Worm (Caenorhabditis elegans): ENCODE results near the gene Y59E9AL.8.

DNA sequence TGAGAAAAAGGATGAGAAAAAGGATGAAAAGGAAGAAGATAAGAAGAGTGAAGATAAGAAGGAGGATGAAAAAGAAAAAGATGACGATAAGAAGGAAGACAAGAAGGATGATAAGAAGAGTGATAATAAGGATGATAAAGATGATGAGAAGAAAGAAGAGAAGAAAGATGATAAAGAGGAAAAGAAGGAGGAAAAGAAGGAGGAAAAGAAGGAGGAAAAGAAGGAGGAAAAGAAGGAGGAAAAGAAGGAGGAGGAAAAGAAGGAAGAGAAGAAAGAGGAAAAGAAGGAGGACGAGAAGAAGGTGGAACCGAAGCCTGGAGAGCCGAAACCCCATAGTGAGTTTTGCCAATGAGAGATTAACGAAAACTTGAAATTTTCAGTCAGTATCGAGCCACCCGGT lies 49.2 kb upstream of the Y59E9AL.8 start:
- TF ChIP-seq pha-4 (tag; optimal IDR thresholded peaks at IDR 0.05) = no peak
- no peak for TF ChIP-seq hlh-8 (tag; optimal IDR thresholded peaks at IDR 0.05)
- TF ChIP-seq unc-55 (GFP tag; optimal IDR thresholded peaks at IDR 0.05) = no peak
- TF ChIP-seq ceh-18 (tag; optimal IDR thresholded peaks at IDR 0.05) = no peak
- no peak for TF ChIP-seq ceh-34 (tag; optimal IDR thresholded peaks at IDR 0.05)
- no peak for TF ChIP-seq ama-1 (optimal IDR thresholded peaks at IDR 0.05)
- TF ChIP-seq ceh-2 (tag; optimal IDR thresholded peaks at IDR 0.05) = no peak
